Worm (Caenorhabditis elegans) whole organism, L4 larva: ENCODE data around the gene F49E11.7.
A peak's percentile ranks its signal among the peaks of the same experiment; 100 is the strongest.

ENCODE experiments used
- D1046.2 ChIP-seq: fragments of 200-800 bp; sonication (Bioruptor generic); IDR thresholded peaks from 2 replicates; pipeline ENCODE4 v1.3.6; 2022; ENCODE audit warnings: missing genetic modification characterization, missing compliant biosample characterization
- F10B5.3 ChIP-seq: sonication (generic microtip); optimal IDR thresholded peaks from 2 replicates; lab custom pipeline; 2016; ENCODE audit warnings: mild to moderate bottlenecking, missing genetic modification characterization, missing compliant biosample characterization
- F37D6.2 ChIP-seq: sonication (generic microtip); optimal IDR thresholded peaks from 2 replicates; lab custom pipeline; 2016; ENCODE audit warnings: mild to moderate bottlenecking, missing genetic modification characterization, missing compliant biosample characterization
- F49E8.2 ChIP-seq: sonication (generic microtip); optimal IDR thresholded peaks from 2 replicates; lab custom pipeline; 2016; ENCODE audit warnings: missing compliant biosample characterization, mild to moderate bottlenecking, missing genetic modification characterization, borderline replicate concordance
- Y48G9A.11 ChIP-seq: fragments of 200-800 bp; sonication (Bioruptor generic); IDR thresholded peaks from 2 replicates; pipeline ENCODE4 v1.3.6; 2022; ENCODE audit warnings: missing genetic modification reagents, missing genetic modification characterization, missing compliant biosample characterization
- ZK546.5 ChIP-seq, 2 experiments: sonication (generic microtip); optimal IDR thresholded peaks; 2 replicates each; lab custom pipeline; 2017; ENCODE audit warnings: missing biosample characterization in 2 of 2, missing genetic modification characterization in 2 of 2
- aha-1 ChIP-seq: fragments of 150-350 bp; peaks from one replicate; lab custom pipeline; 2014; ENCODE audit warnings: missing biosample characterization, missing genetic modification characterization
- ama-1 ChIP-seq: fragments of 150-350 bp; optimal IDR thresholded peaks from 2 replicates; lab custom pipeline; 2014; ENCODE audit warnings: inconsistent platforms, mixed read lengths
- ceh-20 ChIP-seq: fragments of 200-800 bp; sonication (Bioruptor generic); IDR thresholded peaks from 2 replicates; pipeline ENCODE4 v1.3.6; 2022; ENCODE audit warnings: missing genetic modification reagents, missing genetic modification characterization, missing compliant biosample characterization
- ceh-62 ChIP-seq: sonication (generic microtip); optimal IDR thresholded peaks from 2 replicates; lab custom pipeline; 2017; ENCODE audit warnings: missing biosample characterization, missing genetic modification characterization
- ceh-82 ChIP-seq: sonication (generic microtip); optimal IDR thresholded peaks from 2 replicates; lab custom pipeline; 2017; ENCODE audit warnings: missing biosample characterization, missing genetic modification characterization
- ctbp-1 ChIP-seq: fragments of 200-800 bp; sonication (Bioruptor generic); IDR thresholded peaks from 2 replicates; pipeline ENCODE4 v1.3.6; 2022; ENCODE audit warnings: missing genetic modification reagents, missing genetic modification characterization, missing compliant biosample characterization
- daf-19 ChIP-seq: fragments of 200-800 bp; sonication (Bioruptor generic); conservative IDR thresholded peaks from 2 replicates; pipeline ENCODE4 v1.3.6; 2022; ENCODE audit warnings: missing genetic modification characterization, missing compliant biosample characterization
- dpl-1 ChIP-seq: fragments of 150-350 bp; optimal IDR thresholded peaks from 2 replicates; lab custom pipeline; 2014; ENCODE audit warnings: missing biosample characterization, missing genetic modification reagents, missing genetic modification characterization
- duxl-1 ChIP-seq: sonication (generic microtip); optimal IDR thresholded peaks from 2 replicates; lab custom pipeline; 2016; ENCODE audit warnings: mild to moderate bottlenecking, missing genetic modification characterization, moderate library complexity, missing compliant biosample characterization; ENCODE audit not compliant: poor library complexity
- dve-1 ChIP-seq: sonication (generic microtip); optimal IDR thresholded peaks from 2 replicates; lab custom pipeline; 2017; ENCODE audit warnings: antibody characterized with exemption, mild to moderate bottlenecking, missing genetic modification characterization, missing compliant biosample characterization; ENCODE audit not compliant: insufficient read depth
- egl-43 ChIP-seq: fragments of 200-800 bp; sonication (Bioruptor generic); IDR thresholded peaks from 2 replicates; pipeline ENCODE4 v1.3.6; 2022; ENCODE audit warnings: missing genetic modification reagents, missing genetic modification characterization, missing compliant biosample characterization
- hlh-11 ChIP-seq: fragments of 200-800 bp; sonication (Bioruptor generic); optimal IDR thresholded peaks from 2 replicates; lab custom pipeline; 2018; ENCODE audit warnings: mild to moderate bottlenecking, missing genetic modification characterization, missing compliant biosample characterization
- hmg-1.1 ChIP-seq: fragments of 200-800 bp; sonication (Bioruptor generic); IDR thresholded peaks from 2 replicates; pipeline ENCODE4 v1.3.6; 2022; ENCODE audit warnings: missing genetic modification reagents, missing genetic modification characterization, missing compliant biosample characterization
- lin-38 ChIP-seq: fragments of 200-800 bp; sonication (Bioruptor generic); IDR thresholded peaks from 2 replicates; pipeline ENCODE4 v1.3.6; 2022; ENCODE audit warnings: missing genetic modification reagents, missing genetic modification characterization, missing compliant biosample characterization
- lsy-2 ChIP-seq, 2 experiments: fragments of 150-350 bp in 1 of 2; sonication (generic microtip) in 1 of 2; optimal IDR thresholded peaks; 2 replicates each; lab custom pipeline; 2014 to 2017; ENCODE audit warnings: missing biosample characterization in 2 of 2, missing genetic modification characterization in 2 of 2
- mdl-1 ChIP-seq, 2 experiments: fragments of 150-350 bp in 1 of 2; sonication (generic microtip) in 1 of 2; optimal IDR thresholded peaks; 2 replicates each; lab custom pipeline; 2014 to 2017; ENCODE audit warnings: missing biosample characterization in 2 of 2, missing genetic modification characterization in 2 of 2
- mes-2 ChIP-seq: sonication (generic microtip); optimal IDR thresholded peaks from 2 replicates; lab custom pipeline; 2016; ENCODE audit warnings: missing genotype, mild to moderate bottlenecking, missing genetic modification characterization, missing compliant biosample characterization; ENCODE audit not compliant: poor library complexity, severe bottlenecking
- mxl-2 ChIP-seq: fragments of 200-800 bp; sonication (Bioruptor generic); conservative IDR thresholded peaks from 2 replicates; pipeline ENCODE4 v1.3.6; 2022; ENCODE audit warnings: missing genetic modification reagents, missing genetic modification characterization, missing compliant biosample characterization
- mxl-3 ChIP-seq: fragments of 200-800 bp; sonication (Bioruptor generic); optimal IDR thresholded peaks from 2 replicates; lab custom pipeline; 2018; ENCODE audit warnings: mild to moderate bottlenecking, missing genetic modification characterization, missing compliant biosample characterization
- nhr-11 ChIP-seq: fragments of 150-350 bp; optimal IDR thresholded peaks from 2 replicates; lab custom pipeline; 2014; ENCODE audit warnings: missing biosample characterization, missing genetic modification characterization
- nhr-111 ChIP-seq: fragments of 200-800 bp; sonication (Bioruptor generic); optimal IDR thresholded peaks from 2 replicates; lab custom pipeline; 2018; ENCODE audit warnings: mild to moderate bottlenecking, missing genetic modification characterization, missing compliant biosample characterization
- nhr-25 ChIP-seq: sonication (generic microtip); optimal IDR thresholded peaks from 2 replicates; lab custom pipeline; 2017; ENCODE audit warnings: missing genetic modification characterization, mild to moderate bottlenecking, missing compliant biosample characterization, antibody characterized with exemption, moderate library complexity, borderline replicate concordance; ENCODE audit not compliant: insufficient read depth
- nhr-28 ChIP-seq: fragments of 150-350 bp; optimal IDR thresholded peaks from 2 replicates; lab custom pipeline; 2014; ENCODE audit warnings: missing biosample characterization, missing genetic modification characterization
- nhr-48 ChIP-seq: sonication (generic microtip); optimal IDR thresholded peaks from 2 replicates; lab custom pipeline; 2016; ENCODE audit warnings: mild to moderate bottlenecking, missing genetic modification characterization, missing compliant biosample characterization
- nhr-6 ChIP-seq: fragments of 150-350 bp; optimal IDR thresholded peaks from 2 replicates; lab custom pipeline; 2014; ENCODE audit warnings: missing biosample characterization, missing genetic modification characterization
- nhr-76 ChIP-seq: fragments of 150-350 bp; optimal IDR thresholded peaks from 2 replicates; lab custom pipeline; 2014; ENCODE audit warnings: missing biosample characterization, missing genetic modification characterization
- nhr-77 ChIP-seq: fragments of 150-350 bp; optimal IDR thresholded peaks from 2 replicates; lab custom pipeline; 2014; ENCODE audit warnings: missing biosample characterization, missing genetic modification characterization
- pqm-1 ChIP-seq: sonication (generic microtip); optimal IDR thresholded peaks from 2 replicates; lab custom pipeline; 2017; ENCODE audit warnings: missing biosample characterization, missing genetic modification characterization
- set-16 ChIP-seq: fragments of 200-800 bp; sonication (Bioruptor generic); IDR thresholded peaks from 2 replicates; pipeline ENCODE4 v1.3.6; 2022; ENCODE audit warnings: missing genetic modification reagents, missing genetic modification characterization, missing compliant biosample characterization
- snpc-1.2 ChIP-seq: fragments of 200-800 bp; sonication (Bioruptor generic); IDR thresholded peaks from 2 replicates; pipeline ENCODE4 v1.3.6; 2022; ENCODE audit warnings: missing genetic modification reagents, missing genetic modification characterization, missing compliant biosample characterization
- tra-1 ChIP-seq: fragments of 200-800 bp; sonication (Bioruptor generic); IDR thresholded peaks from 2 replicates; pipeline ENCODE4 v1.3.6; 2022; ENCODE audit warnings: missing genetic modification reagents, missing genetic modification characterization, missing compliant biosample characterization
- unc-62 ChIP-seq, 3 experiments: fragments of 150-350 bp in 1 of 3; sonication (generic microtip); optimal IDR thresholded peaks in 2 of 3; peaks in 1 of 3; 1 replicate in 1 of 3; 2 replicates in 2 of 3; lab custom pipeline; 2014 to 2017; ENCODE audit warnings: missing biosample characterization in 3 of 3, missing genetic modification characterization in 3 of 3, missing genetic modification reagents in 3 of 3, missing genotype in 1 of 3
- zip-2 ChIP-seq: fragments of 150-350 bp; optimal IDR thresholded peaks from 2 replicates; lab custom pipeline; 2014; ENCODE audit warnings: missing biosample characterization, missing genetic modification characterization
- ztf-11 ChIP-seq: fragments of 150-350 bp; optimal IDR thresholded peaks from 2 replicates; lab custom pipeline; 2014; ENCODE audit warnings: missing biosample characterization, missing genetic modification characterization

Gene F49E11.7

ce11 chrIV:13080185-13080584 lies 27.5 kb downstream of the F49E11.7 start:
- peak; percentile 20 for TF ChIP-seq hlh-11 (tag; lab: Kevin White, UChicago)
- TF ChIP-seq nhr-28 (tag; lab: Kevin White, UChicago) = peak; percentile 92
- TF ChIP-seq ama-1 (lab: Kevin White, UChicago) = no peak
- TF ChIP-seq mdl-1 (tag; optimal IDR thresholded peaks at IDR 0.05; lab: Kevin White, UChicago) = peak in 1 of 2 experiments; percentile 5
- peak; percentile 89 for TF ChIP-seq nhr-11 (tag; lab: Kevin White, UChicago)
- TF ChIP-seq, all 104 proteins: peak for 4

- TF ChIP-seq unc-62 (GFP tag; optimal IDR thresholded peaks at IDR 0.05 in 1 of 2; lab: Kevin White, UChicago) = peak in 1 of 2 experiments; percentile 94
- no peak for TF ChIP-seq unc-62 (tag; optimal IDR thresholded peaks at IDR 0.05; lab: Kevin White, UChicago)
- TF ChIP-seq aha-1 (tag; lab: Kevin White, UChicago) = peak; percentile 9
- TF ChIP-seq nhr-25 (tag; lab: Kevin White, UChicago) = peak; percentile 8
- no peak for TF ChIP-seq nhr-48 (tag; lab: Kevin White, UChicago)
- no peak for TF ChIP-seq ztf-11 (tag; lab: Kevin White, UChicago)
- no peak for TF ChIP-seq dve-1
These were observed 28.2 kb downstream of the F49E11.7 start for ce11 chrIV:13080861-13081260.

- TF ChIP-seq ctbp-1 (GFP tag; lab: Robert Waterston, UW) (0 out of 2 replicates have a peak, but pooled peaks have one; percentile 31), set-16 (no peak), ceh-20 (0 out of 2 replicates have a peak, but pooled peaks have one; percentile 21), mdl-1 (tag; optimal IDR thresholded peaks at IDR 0.05; lab: Kevin White, UChicago) (no peak), mxl-2 (GFP tag; lab: Robert Waterston, UW) (no peak), F49E8.2 (tag; lab: Kevin White, UChicago) (no peak), D1046.2 (GFP tag; lab: Robert Waterston, UW) (0 out of 2 replicates have a peak, but pooled peaks have one; percentile 17), unc-62 (GFP tag; optimal IDR thresholded peaks at IDR 0.05 in 1 of 2; lab: Kevin White, UChicago) (peak in 1 of 2 experiments; percentile 98), unc-62 (tag; optimal IDR thresholded peaks at IDR 0.05; lab: Kevin White, UChicago) (no peak), nhr-77 (tag; lab: Kevin White, UChicago) (no peak), nhr-111 (no peak), ztf-11 (tag; lab: Kevin White, UChicago) (no peak), ceh-82 (tag; lab: Kevin White, UChicago) (no peak), F37D6.2 (tag; lab: Kevin White, UChicago) (no peak), duxl-1 (no peak), aha-1 (tag; lab: Kevin White, UChicago) (no peak), mes-2 (tag; lab: Kevin White, UChicago) (no peak), mxl-3 (GFP tag; lab: Kevin White, UChicago) (no peak), zip-2 (tag; lab: Kevin White, UChicago) (no peak), ceh-62 (no peak), lsy-2 (tag; optimal IDR thresholded peaks at IDR 0.05; lab: Kevin White, UChicago) (no peak), snpc-1.2 (no peak), nhr-76 (tag; lab: Kevin White, UChicago) (no peak), ama-1 (lab: Kevin White, UChicago) (peak; percentile 39), nhr-6 (tag; lab: Kevin White, UChicago) (no peak), dpl-1 (GFP tag; lab: Kevin White, UChicago) (no peak), hmg-1.1 (no peak), tra-1 (no peak), ZK546.5 (tag; optimal IDR thresholded peaks at IDR 0.05; lab: Kevin White, UChicago) (no peak), Y48G9A.11 (GFP tag; lab: Robert Waterston, UW) (no peak), F10B5.3 (no peak), egl-43 (GFP tag; lab: Robert Waterston, UW) (0 out of 2 replicates have a peak, but pooled peaks have one; percentile 40), pqm-1 (tag; lab: Kevin White, UChicago) (no peak), daf-19 (no peak), lin-38 (GFP tag; lab: Robert Waterston, UW) (no peak)
These were observed 29.4 kb downstream of the F49E11.7 start for ce11 chrIV:13082106-13082505.
